Worm (Caenorhabditis elegans) whole organism, L1 larva: ENCODE results near the gene epg-5.
"Not testable (repeated sequence)": the region's sequence is repeated elsewhere in the genome, so short reads cannot be mapped to it uniquely, and the experiment has no call there.

Experiments used
- C34B4.2 ChIP-seq: sonication (generic microtip); optimal IDR thresholded peaks from 2 replicates; lab custom pipeline; 2017; ENCODE audit warnings: mild to moderate bottlenecking, missing genetic modification characterization, missing compliant biosample characterization
- Y116A8C.19 ChIP-seq: sonication (generic microtip); optimal IDR thresholded peaks from 2 replicates; lab custom pipeline; 2016; ENCODE audit warnings: missing compliant biosample characterization, missing genetic modification characterization, borderline replicate concordance
- ama-1 ChIP-seq: fragments of 150-350 bp; optimal IDR thresholded peaks from 2 replicates; lab custom pipeline; 2014
- blmp-1 ChIP-seq: fragments of 150-350 bp; optimal IDR thresholded peaks from 2 replicates; lab custom pipeline; 2014; ENCODE audit warnings: missing biosample characterization, missing genetic modification characterization
- ceh-63 ChIP-seq: fragments of 200-800 bp; sonication (Bioruptor generic); optimal IDR thresholded peaks from 2 replicates; lab custom pipeline; 2018; ENCODE audit warnings: mild to moderate bottlenecking, missing genetic modification characterization, missing compliant biosample characterization
- ceh-8 ChIP-seq: fragments of 200-800 bp; sonication (Bioruptor generic); optimal IDR thresholded peaks from 2 replicates; lab custom pipeline; 2018; ENCODE audit warnings: mild to moderate bottlenecking, missing genetic modification characterization, moderate library complexity, missing compliant biosample characterization
- ceh-90 ChIP-seq: sonication (generic microtip); optimal IDR thresholded peaks from 2 replicates; lab custom pipeline; 2016; ENCODE audit warnings: missing genetic modification characterization, missing compliant biosample characterization
- ces-1 ChIP-seq: fragments of 150-350 bp; optimal IDR thresholded peaks from 2 replicates; lab custom pipeline; 2014; ENCODE audit warnings: missing biosample characterization, missing genetic modification reagents, missing genetic modification characterization
- dsc-1 ChIP-seq: sonication (generic microtip); optimal IDR thresholded peaks from 2 replicates; lab custom pipeline; 2016; ENCODE audit warnings: mild to moderate bottlenecking, missing genetic modification characterization, missing compliant biosample characterization
- egl-27 ChIP-seq, 2 experiments: fragments of 150-350 bp in 1 of 2; sonication (generic microtip); optimal IDR thresholded peaks; 3 replicates each; lab custom pipeline; 2017 to 2018; ENCODE audit warnings: missing biosample characterization in 2 of 2, missing genetic modification characterization in 2 of 2, missing genetic modification reagents in 2 of 2
- elt-2 ChIP-seq: sonication (generic microtip); optimal IDR thresholded peaks from 2 replicates; lab custom pipeline; 2016; ENCODE audit warnings: missing genetic modification characterization, mild to moderate bottlenecking, inconsistent platforms, missing compliant biosample characterization, missing genetic modification reagents
- fkh-10 ChIP-seq: sonication (generic microtip); optimal IDR thresholded peaks from 2 replicates; lab custom pipeline; 2017; ENCODE audit warnings: missing biosample characterization, missing genetic modification reagents, missing genetic modification characterization
- fos-1 ChIP-seq: fragments of 150-350 bp; optimal IDR thresholded peaks from 2 replicates; lab custom pipeline; 2014; ENCODE audit warnings: missing biosample characterization, missing genetic modification characterization
- hlh-17 ChIP-seq: fragments of 200-800 bp; sonication (Bioruptor generic); optimal IDR thresholded peaks from 2 replicates; lab custom pipeline; 2018; ENCODE audit warnings: missing genetic modification characterization, mild to moderate bottlenecking, missing compliant biosample characterization, moderate library complexity, borderline replicate concordance
- hpl-2 ChIP-seq: fragments of 150-350 bp; optimal IDR thresholded peaks from 2 replicates; lab custom pipeline; 2014; ENCODE audit warnings: missing biosample characterization, missing genetic modification reagents, missing genetic modification characterization
- jun-1 ChIP-seq: fragments of 150-350 bp; optimal IDR thresholded peaks from 2 replicates; lab custom pipeline; 2014; ENCODE audit warnings: missing biosample characterization, missing genetic modification reagents, missing genetic modification characterization
- lin-39 ChIP-seq: fragments of 150-350 bp; optimal IDR thresholded peaks from 2 replicates; lab custom pipeline; 2014; ENCODE audit warnings: missing biosample characterization, missing genetic modification reagents, missing genetic modification characterization
- lsy-2 ChIP-seq, 2 experiments: fragments of 150-350 bp; optimal IDR thresholded peaks; 2 replicates each; lab custom pipeline; 2014; ENCODE audit warnings: missing biosample characterization in 2 of 2, missing genetic modification characterization in 2 of 2
- mab-9 ChIP-seq: fragments of 200-800 bp; sonication (Bioruptor generic); IDR thresholded peaks from 2 replicates; pipeline ENCODE4 v1.3.6; 2022; ENCODE audit warnings: missing genetic modification reagents, missing genetic modification characterization, missing compliant biosample characterization
- mdl-1 ChIP-seq, 2 experiments: fragments of 150-350 bp; optimal IDR thresholded peaks; 2 replicates each; lab custom pipeline; 2014 to 2017; ENCODE audit warnings: missing biosample characterization in 2 of 2, missing genetic modification characterization in 2 of 2, inconsistent platforms in 1 of 2
- nhr-11 ChIP-seq: fragments of 150-350 bp; optimal IDR thresholded peaks from 2 replicates; lab custom pipeline; 2014; ENCODE audit warnings: missing biosample characterization, missing genetic modification characterization
- nhr-237 ChIP-seq: fragments of 150-350 bp; optimal IDR thresholded peaks from 2 replicates; lab custom pipeline; 2014; ENCODE audit warnings: missing biosample characterization, missing genetic modification characterization
- nhr-71 ChIP-seq: sonication (generic microtip); optimal IDR thresholded peaks from 2 replicates; lab custom pipeline; 2016; ENCODE audit warnings: mild to moderate bottlenecking, missing genetic modification characterization, moderate library complexity, missing compliant biosample characterization
- nhr-90 ChIP-seq: sonication (generic microtip); optimal IDR thresholded peaks from 2 replicates; lab custom pipeline; 2016; ENCODE audit warnings: mild to moderate bottlenecking, missing genetic modification characterization, missing compliant biosample characterization; ENCODE audit not compliant: poor library complexity
- pax-3 ChIP-seq: fragments of 200-800 bp; sonication (Bioruptor generic); optimal IDR thresholded peaks from 2 replicates; lab custom pipeline; 2018; ENCODE audit warnings: mild to moderate bottlenecking, missing genetic modification characterization, moderate library complexity, missing compliant biosample characterization
- pqm-1 ChIP-seq: sonication (generic microtip); optimal IDR thresholded peaks from 3 replicates; lab custom pipeline; 2017; ENCODE audit warnings: missing biosample characterization, missing genetic modification characterization
- rnt-1 ChIP-seq: sonication (generic microtip); optimal IDR thresholded peaks from 2 replicates; lab custom pipeline; 2016; ENCODE audit warnings: mild to moderate bottlenecking, missing genetic modification characterization, moderate library complexity, missing compliant biosample characterization
- skn-1 ChIP-seq: fragments of 150-350 bp; optimal IDR thresholded peaks from 2 replicates; lab custom pipeline; 2014; ENCODE audit warnings: missing biosample characterization, missing genetic modification characterization
- snu-23 ChIP-seq: sonication (generic microtip); optimal IDR thresholded peaks from 2 replicates; lab custom pipeline; 2016; ENCODE audit warnings: missing genetic modification characterization, missing compliant biosample characterization
- swsn-7 ChIP-seq: sonication (generic microtip); optimal IDR thresholded peaks from 2 replicates; lab custom pipeline; 2016; ENCODE audit warnings: missing genetic modification characterization, missing compliant biosample characterization
- unc-62 ChIP-seq: fragments of 150-350 bp; optimal IDR thresholded peaks from 2 replicates; lab custom pipeline; 2014; ENCODE audit warnings: missing biosample characterization, missing genetic modification reagents, missing genetic modification characterization
- vab-15 ChIP-seq: sonication (generic microtip); optimal IDR thresholded peaks from 2 replicates; lab custom pipeline; 2017; ENCODE audit warnings: missing genotype, mild to moderate bottlenecking, missing genetic modification characterization, missing compliant biosample characterization
- zag-1 ChIP-seq: fragments of 150-350 bp; optimal IDR thresholded peaks from 2 replicates; lab custom pipeline; 2014; ENCODE audit warnings: missing biosample characterization, missing genetic modification characterization
- ztf-11 ChIP-seq, 2 experiments: sonication (generic microtip); optimal IDR thresholded peaks; 2 replicates each; lab custom pipeline; 2016 to 2017; ENCODE audit warnings: missing genetic modification characterization in 2 of 2, missing biosample characterization in 1 of 2, missing compliant biosample characterization in 1 of 2

The epg-5 gene

DNA sequence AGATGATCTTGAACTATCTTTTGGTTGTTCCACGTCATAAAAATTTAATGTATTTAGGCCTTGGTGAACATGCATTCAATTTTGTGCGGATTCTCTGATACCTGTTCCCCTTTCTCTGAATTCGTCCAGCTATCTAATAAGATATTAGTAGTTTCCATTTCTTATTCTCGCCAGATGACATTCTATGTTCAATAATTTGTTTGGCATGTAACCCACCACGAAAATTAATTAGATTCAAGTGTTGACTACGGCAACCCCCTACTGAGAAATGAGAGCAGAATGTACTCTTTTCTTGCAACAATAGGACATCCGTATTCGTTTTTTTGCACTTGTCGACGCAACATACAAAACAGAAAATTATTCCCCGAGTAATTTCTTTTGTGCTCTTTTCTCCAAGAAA is 33.0 kb upstream of the epg-5 start:
- TF ChIP-seq fkh-10 (peak; percentile 20), ceh-8 (GFP tag; lab: Kevin White, UChicago) (no peak), dsc-1 (tag; lab: Kevin White, UChicago) (peak; percentile 53)

DNA sequence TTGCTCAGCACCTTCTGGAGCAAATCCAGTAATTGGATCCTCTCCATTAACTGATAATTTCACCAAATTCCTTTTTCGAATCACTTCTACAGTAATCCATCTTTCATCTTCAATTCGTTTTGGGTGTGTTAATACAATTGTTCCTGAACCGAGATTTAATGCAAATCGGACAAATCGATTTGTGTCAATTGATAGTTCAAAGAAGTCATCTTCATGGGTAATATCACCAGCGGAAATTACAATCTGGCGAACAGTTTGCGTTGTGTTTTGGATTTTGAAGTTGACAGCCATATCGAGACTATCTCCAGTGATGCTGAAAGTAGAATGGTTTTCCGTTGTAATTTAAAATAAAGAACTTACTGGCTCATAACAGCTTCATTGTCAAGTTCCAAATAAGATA is 28.7 kb upstream of the epg-5 start:
- TF ChIP-seq pqm-1 (tag; lab: Kevin White, UChicago) (no peak), hpl-2 (GFP tag; lab: Kevin White, UChicago) (no peak), ama-1 (lab: Kevin White, UChicago) (no peak), lin-39 (tag; lab: Kevin White, UChicago) (no peak)
- TF ChIP-seq, all 84 proteins: peak for 0

DNA sequence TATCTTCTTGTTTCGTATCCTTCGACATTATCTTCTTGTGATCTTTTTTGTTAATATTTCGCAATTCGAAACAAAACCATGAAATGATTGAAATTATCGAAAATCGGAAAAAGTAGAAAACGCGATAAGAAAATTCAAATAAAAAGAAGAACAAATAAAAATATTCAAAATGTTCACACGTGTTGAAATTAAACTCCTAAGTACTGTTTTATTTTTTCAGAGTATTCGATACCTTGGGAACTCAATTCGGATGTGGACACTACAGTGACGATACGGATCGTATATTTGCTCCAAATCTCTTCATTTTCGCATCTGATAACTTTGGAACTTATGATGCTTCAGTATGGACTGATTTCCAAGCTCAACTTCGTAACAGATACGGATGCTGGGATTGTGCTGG is 27.0 kb upstream of the epg-5 start, which contains the start of gene T19D12.5:
Gene T19D12.5, minus strand, starts transcription at position 101 of the 400 bp plus-strand sequence.
- TF ChIP-seq nhr-11 (tag; lab: Kevin White, UChicago): no peak
- no peak for TF ChIP-seq unc-62 (GFP tag; lab: Kevin White, UChicago)

DNA sequence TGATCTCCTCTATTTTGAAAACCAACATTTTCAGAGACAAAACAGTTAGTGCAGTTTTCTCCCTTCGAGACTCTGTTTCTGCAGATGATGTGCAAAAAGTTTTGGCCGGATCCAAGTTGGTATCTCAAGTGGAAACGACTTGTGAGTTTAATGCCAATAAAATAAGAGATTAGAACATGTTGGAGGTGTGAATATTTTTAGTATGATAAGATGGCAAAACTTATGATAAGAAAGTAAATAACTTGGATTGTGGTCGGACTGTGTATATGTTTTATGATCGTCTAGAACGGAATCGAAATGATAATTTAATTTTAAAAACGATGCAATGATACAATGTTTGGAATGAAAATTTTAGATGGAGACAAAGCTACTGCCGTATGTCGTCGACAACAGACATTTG is 22.8 kb upstream of the epg-5 start:
- TF ChIP-seq nhr-237 (tag; lab: Kevin White, UChicago) (no peak), elt-2 (tag; lab: Kevin White, UChicago) (peak; percentile 67)

- no peak for TF ChIP-seq skn-1
- TF ChIP-seq elt-2 (tag; lab: Kevin White, UChicago): peak; percentile 82
Measured at ce11 chrII:6630811-6631210, 21.6 kb upstream of the epg-5 start, which contains the start of gene T19D12.4. T19D12.4 (plus strand) TSS chrII:6631105.

- TF ChIP-seq jun-1 (tag; lab: Kevin White, UChicago) (no peak), fos-1 (tag; lab: Kevin White, UChicago) (no peak), ztf-11 (tag; optimal IDR thresholded peaks at IDR 0.05; lab: Kevin White, UChicago) (no peak), Y116A8C.19 (tag; lab: Kevin White, UChicago) (no peak), ama-1 (lab: Kevin White, UChicago) (no peak), pax-3 (no peak), fkh-10 (no peak), vab-15 (tag; lab: Kevin White, UChicago) (no peak)
Measured at ce11 chrII:6629775-6630174, 20.6 kb upstream of the epg-5 start.

- TF ChIP-seq nhr-90 (tag; lab: Kevin White, UChicago) (no peak), ceh-90 (tag; lab: Kevin White, UChicago) (no peak), nhr-71 (tag; lab: Kevin White, UChicago) (no peak), elt-2 (tag; lab: Kevin White, UChicago) (peak; percentile 35), skn-1 (no peak)
Measured at ce11 chrII:6628397-6628796, 19.2 kb upstream of the epg-5 start.

ce11 chrII:6627182-6627581 is 18.0 kb upstream of the epg-5 start, which contains the start of the genes F54H5.5 and F54H5.2:
F54H5.5 (minus strand) TSS chrII:6627282.
F54H5.2 (plus strand) TSS chrII:6627484.
- not testable (repeated sequence) for TF ChIP-seq mab-9; snu-23 (GFP tag; lab: Kevin White, UChicago); ztf-11 (tag; optimal IDR thresholded peaks at IDR 0.05; lab: Kevin White, UChicago)

- no peak for TF ChIP-seq swsn-7
- TF ChIP-seq ztf-11 (tag; optimal IDR thresholded peaks at IDR 0.05; lab: Kevin White, UChicago): no peak
- no peak for TF ChIP-seq C34B4.2 (tag; lab: Kevin White, UChicago)
- TF ChIP-seq rnt-1: no peak
- no peak for TF ChIP-seq blmp-1 (tag; lab: Kevin White, UChicago)
- TF ChIP-seq egl-27 (tag; optimal IDR thresholded peaks at IDR 0.05; lab: Kevin White, UChicago): no peak
- no peak for TF ChIP-seq lsy-2 (tag; optimal IDR thresholded peaks at IDR 0.05; lab: Kevin White, UChicago)
- TF ChIP-seq hlh-17: no peak
- no peak for TF ChIP-seq ceh-63
- TF ChIP-seq mdl-1 (tag; optimal IDR thresholded peaks at IDR 0.05; lab: Kevin White, UChicago): no peak
- no peak for TF ChIP-seq ces-1 (GFP tag; lab: Kevin White, UChicago)
- TF ChIP-seq zag-1 (tag; lab: Kevin White, UChicago): no peak
- TF ChIP-seq unc-62 (GFP tag; lab: Kevin White, UChicago): no peak
- TF ChIP-seq dsc-1 (tag; lab: Kevin White, UChicago): no peak
Measured at ce11 chrII:6625302-6625701, 16.1 kb upstream of the epg-5 start, which contains the start of gene F54H5.14. F54H5.14 (minus strand) TSS chrII:6625402.
